Fruit fly (Drosophila melanogaster) whole organism, pupa: ENCODE data around the gene CG3008.

Experiments
- CG12605 ChIP-seq: fragments of 200-800 bp; sonication (Bioruptor generic); IDR thresholded peaks from 2 replicates; pipeline ENCODE4 v1.3.6; 2022; ENCODE audit warnings: missing biosample characterization, missing genetic modification characterization
- CG13204 ChIP-seq: fragments of 200-800 bp; sonication (Bioruptor generic); optimal IDR thresholded peaks from 2 replicates; lab custom pipeline; 2018; ENCODE audit warnings: missing biosample characterization, mild to moderate bottlenecking, missing genetic modification characterization, moderate library complexity
- CG14655 ChIP-seq: fragments of 200-800 bp; sonication (Bioruptor generic); optimal IDR thresholded peaks from 3 replicates; lab custom pipeline; 2017; ENCODE audit warnings: mild to moderate bottlenecking, missing biosample characterization, missing genetic modification reagents, missing genetic modification characterization
- CG15710 ChIP-seq: fragments of 200-800 bp; sonication (Bioruptor generic); optimal IDR thresholded peaks from 2 replicates; lab custom pipeline; 2018; ENCODE audit warnings: missing biosample characterization, mild to moderate bottlenecking, missing genetic modification characterization, moderate library complexity
- CG17806 ChIP-seq: fragments of 200-800 bp; sonication (Bioruptor generic); optimal IDR thresholded peaks from 2 replicates; lab custom pipeline; 2018; ENCODE audit warnings: missing biosample characterization, mild to moderate bottlenecking, missing genetic modification characterization, moderate library complexity
- CG32121 ChIP-seq: fragments of 200-800 bp; sonication (Bioruptor generic); IDR thresholded peaks from 2 replicates; pipeline ENCODE4 v1.3.6; 2022; ENCODE audit warnings: missing biosample characterization, missing genetic modification characterization
- CG34367 ChIP-seq: fragments of 200-800 bp; sonication (Bioruptor generic); optimal IDR thresholded peaks from 2 replicates; lab custom pipeline; 2018; ENCODE audit warnings: missing biosample characterization, mild to moderate bottlenecking, missing genetic modification characterization
- CG8159 ChIP-seq: fragments of 200-800 bp; sonication (Bioruptor generic); optimal IDR thresholded peaks from 3 replicates; lab custom pipeline; 2018; ENCODE audit warnings: missing biosample characterization, mild to moderate bottlenecking, missing genetic modification characterization, moderate library complexity
- CG9948 ChIP-seq: fragments of 200-800 bp; sonication (Bioruptor generic); optimal IDR thresholded peaks from 2 replicates; lab custom pipeline; 2018; ENCODE audit warnings: missing biosample characterization, mild to moderate bottlenecking, missing genetic modification characterization, moderate library complexity
- EcR ChIP-seq: fragments of 200-800 bp; sonication (Bioruptor generic); optimal IDR thresholded peaks from 3 replicates; lab custom pipeline; 2019; ENCODE audit warnings: missing biosample characterization, missing genetic modification characterization, mild to moderate bottlenecking, moderate library complexity, missing genetic modification reagents
- Snoo ChIP-seq: fragments of 200-800 bp; sonication (Bioruptor generic); optimal IDR thresholded peaks from 3 replicates; lab custom pipeline; 2017; ENCODE audit warnings: missing biosample characterization, mild to moderate bottlenecking, missing genetic modification characterization, inconsistent platforms
- fd96Ca ChIP-seq: fragments of 200-800 bp; sonication (Bioruptor generic); IDR thresholded peaks from 3 replicates; pipeline ENCODE4 v1.3.6; 2022; ENCODE audit warnings: missing biosample characterization, missing genetic modification characterization

DNA sequence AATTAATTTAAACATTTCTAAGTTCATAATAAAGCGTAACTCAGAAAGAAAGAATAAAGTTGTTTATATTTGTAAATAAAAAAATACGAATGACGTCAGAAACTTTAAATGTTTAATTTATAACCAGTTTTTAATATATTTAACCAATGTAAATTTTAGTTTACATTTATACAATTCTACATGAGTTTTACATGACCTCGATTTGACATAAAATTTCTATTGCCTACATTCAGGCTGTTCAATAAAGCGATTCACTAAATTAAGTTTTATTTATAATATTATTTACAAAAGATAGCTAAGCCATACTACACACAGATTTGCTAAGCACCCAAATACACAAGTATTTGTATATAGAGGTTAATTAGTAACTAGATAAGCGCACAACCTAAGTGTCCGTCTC is 20.7 kb downstream of the CG3008 start:
- TF ChIP-seq CG8159 (no peak), CG34367 (no peak), EcR (GFP tag; lab: Kevin White, UChicago) (no peak), CG12605 (no peak), CG15710 (tag; lab: Kevin White, UChicago) (no peak), CG9948 (tag; lab: Kevin White, UChicago) (no peak), CG14655 (GFP tag; lab: Kevin White, UChicago) (no peak), fd96Ca (GFP tag; lab: Robert Waterston, UW) (no peak), CG13204 (GFP tag; lab: Kevin White, UChicago) (no peak), Snoo (tag; lab: Kevin White, UChicago) (no peak), CG32121 (GFP tag; lab: Robert Waterston, UW) (no peak), CG17806 (tag; lab: Kevin White, UChicago) (no peak)
